Worm (Caenorhabditis elegans): ENCODE measurements around the gene F36H5.13.

ce11 chrII:1722394-1722793, 27.9 kb downstream of the F36H5.13 start, which contains the start of the genes fbxb-5 and btb-8:
- TF ChIP-seq ztf-29 (GFP tag; IDR thresholded peaks at IDR 0.05) (no peak), T22C8.4 (GFP tag; IDR thresholded peaks at IDR 0.05) (no peak), klf-2 (GFP tag; conservative IDR thresholded peaks at IDR 0.05) (no peak), cog-1 (tag; optimal IDR thresholded peaks at IDR 0.05) (no peak)

All from whole organism, midembryonic.